Worm (Caenorhabditis elegans): Measurements from ENCODE around the gene F10D7.10.
A peak's percentile ranks its signal among the peaks of the same experiment; 100 is the strongest.

F10D7.10 gene

ce11 chrX:17426712-17427111 is 47.1 kb upstream of the F10D7.10 start:
- TF ChIP-seq snu-23 (GFP tag; optimal IDR thresholded peaks at IDR 0.05) (peak; percentile 18), lin-35 (GFP tag; optimal IDR thresholded peaks at IDR 0.05) (peak in 1 of 2 experiments; percentile 22), nhr-71 (tag; optimal IDR thresholded peaks at IDR 0.05) (peak; percentile 50), sox-4 (tag; optimal IDR thresholded peaks at IDR 0.05) (no peak), irx-1 (tag; optimal IDR thresholded peaks at IDR 0.05) (no peak), Y116A8C.19 (tag; optimal IDR thresholded peaks at IDR 0.05; ENCODE audit: borderline replicate concordance) (no peak), hlh-4 (tag; optimal IDR thresholded peaks at IDR 0.05) (no peak), alr-1 (tag; optimal IDR thresholded peaks at IDR 0.05; ENCODE audit: borderline replicate concordance) (no peak), mdl-1 (tag; optimal IDR thresholded peaks at IDR 0.05) (no peak), lin-14 (GFP tag; optimal IDR thresholded peaks at IDR 0.05) (peak; percentile 22), lin-13 (GFP tag; optimal IDR thresholded peaks at IDR 0.05) (no peak), C16A3.4 (tag; optimal IDR thresholded peaks at IDR 0.05) (no peak), fos-1 (tag; optimal IDR thresholded peaks at IDR 0.05) (no peak), rnt-1 (tag; optimal IDR thresholded peaks at IDR 0.05) (no peak), ceh-90 (tag; optimal IDR thresholded peaks at IDR 0.05) (no peak), grh-1 (GFP tag; IDR thresholded peaks at IDR 0.05) (peak; percentile 63), xbp-1 (tag; optimal IDR thresholded peaks at IDR 0.05) (no peak), nhr-77 (tag; optimal IDR thresholded peaks at IDR 0.05) (no peak), mef-2 (tag; optimal IDR thresholded peaks at IDR 0.05) (no peak), zag-1 (tag; optimal IDR thresholded peaks at IDR 0.05) (no peak), blmp-1 (tag; optimal IDR thresholded peaks at IDR 0.05) (no peak), nhr-90 (tag; optimal IDR thresholded peaks at IDR 0.05; ENCODE audit: poor library complexity) (peak; percentile 14), ceh-63 (GFP tag; optimal IDR thresholded peaks at IDR 0.05) (no peak), nhr-84 (tag; optimal IDR thresholded peaks at IDR 0.05) (no peak), nhr-19 (GFP tag; conservative IDR thresholded peaks at IDR 0.05) (peak; percentile 9; the same call in 1 of the 2 replicates), nhr-20 (tag; optimal IDR thresholded peaks at IDR 0.05) (peak; percentile 80), elt-3 (tag; optimal IDR thresholded peaks at IDR 0.05) (peak in 1 of 6 experiments; percentile 11), pax-3 (tag; optimal IDR thresholded peaks at IDR 0.05) (no peak), dpl-1 (GFP tag; optimal IDR thresholded peaks at IDR 0.05) (no peak), nhr-85 (tag) (peak; percentile 94), nhr-76 (tag; optimal IDR thresholded peaks at IDR 0.05) (no peak), mep-1 (tag; optimal IDR thresholded peaks at IDR 0.05) (no peak), nhr-28 (tag; optimal IDR thresholded peaks at IDR 0.05) (no peak), lsy-2 (tag; optimal IDR thresholded peaks at IDR 0.05) (peak in 1 of 2 experiments; percentile 44), unc-86 (tag; optimal IDR thresholded peaks at IDR 0.05) (no peak)

- no peak for TF ChIP-seq nhr-11 (tag; optimal IDR thresholded peaks at IDR 0.05)
- no peak for TF ChIP-seq dsc-1 (tag; optimal IDR thresholded peaks at IDR 0.05)
- no peak for TF ChIP-seq lin-35 (GFP tag; optimal IDR thresholded peaks at IDR 0.05)
- TF ChIP-seq mdl-1 (tag; optimal IDR thresholded peaks at IDR 0.05) = no peak
- no peak for TF ChIP-seq egl-27 (tag; optimal IDR thresholded peaks at IDR 0.05)
- no peak for TF ChIP-seq elt-2 (tag; optimal IDR thresholded peaks at IDR 0.05)
- no peak for TF ChIP-seq lin-15B (tag; optimal IDR thresholded peaks at IDR 0.05)
- TF ChIP-seq nhr-20 (tag; optimal IDR thresholded peaks at IDR 0.05) = no peak
Observed at ce11 chrX:17424595-17424913, 45.0 kb upstream of the F10D7.10 start.

ce11 chrX:17423894-17424594 is 44.5 kb upstream of the F10D7.10 start:
- TF ChIP-seq nhr-85 (tag) = peak; percentile 92
- no peak for TF ChIP-seq nhr-19 (GFP tag; conservative IDR thresholded peaks at IDR 0.05)
- peak in 1 of 2 experiments; percentile 2 for TF ChIP-seq lsy-2 (tag; optimal IDR thresholded peaks at IDR 0.05)
- TF ChIP-seq sptf-1 (tag; optimal IDR thresholded peaks at IDR 0.05) = no peak
- TF ChIP-seq ztf-4 (tag; optimal IDR thresholded peaks at IDR 0.05) = no peak
- TF ChIP-seq unc-130 (tag; optimal IDR thresholded peaks at IDR 0.05) = no peak
- TF ChIP-seq elt-2 (tag; optimal IDR thresholded peaks at IDR 0.05) = no peak
- TF ChIP-seq mef-2 (tag; optimal IDR thresholded peaks at IDR 0.05) = no peak
- TF ChIP-seq vab-15 (tag; optimal IDR thresholded peaks at IDR 0.05) = no peak
- no peak for TF ChIP-seq sup-37 (GFP tag; optimal IDR thresholded peaks at IDR 0.05)
- peak; percentile 55 for TF ChIP-seq irx-1 (tag; optimal IDR thresholded peaks at IDR 0.05)
- TF ChIP-seq ceh-90 (tag; optimal IDR thresholded peaks at IDR 0.05) = no peak
- peak in 1 of 6 experiments; percentile 35 for TF ChIP-seq elt-3 (tag; optimal IDR thresholded peaks at IDR 0.05)
- TF ChIP-seq aha-1 (tag; optimal IDR thresholded peaks at IDR 0.05) = no peak
- no peak for TF ChIP-seq efl-3 (GFP tag; optimal IDR thresholded peaks at IDR 0.05)
- TF ChIP-seq grh-1 (GFP tag; IDR thresholded peaks at IDR 0.05) = 0 out of 2 replicates have a peak, but pooled peaks have one; percentile 26
- peak; percentile 1 for TF ChIP-seq lir-3 (tag; optimal IDR thresholded peaks at IDR 0.05; ENCODE audit: poor library complexity)
- TF ChIP-seq xbp-1 (tag; optimal IDR thresholded peaks at IDR 0.05) = no peak
- TF ChIP-seq fos-1 (tag; optimal IDR thresholded peaks at IDR 0.05) = no peak
- TF ChIP-seq rnt-1 (tag; optimal IDR thresholded peaks at IDR 0.05) = peak; percentile 6
- TF ChIP-seq nhr-20 (tag; optimal IDR thresholded peaks at IDR 0.05) = peak; percentile 67
- peak; percentile 55 for TF ChIP-seq nhr-71 (tag; optimal IDR thresholded peaks at IDR 0.05)

Data from whole organism, L1 larva.